Fruit fly (Drosophila melanogaster) whole organism, prepupa: ENCODE data around the gene Fmr1.
A peak's percentile ranks its signal among the peaks of the same experiment; 100 is the strongest.

Experiments used
- CG10631 ChIP-seq: fragments of 200-800 bp; sonication (Bioruptor generic); optimal IDR thresholded peaks from 2 replicates; lab custom pipeline; 2016; ENCODE audit warnings: missing biosample characterization, missing genetic modification characterization
- CG10669 ChIP-seq: fragments of 200-800 bp; sonication (Bioruptor generic); optimal IDR thresholded peaks from 3 replicates; lab custom pipeline; 2018; ENCODE audit warnings: missing biosample characterization, mild to moderate bottlenecking, missing genetic modification characterization, moderate library complexity
- CG11762 ChIP-seq: fragments of 200-800 bp; sonication (Bioruptor generic); optimal IDR thresholded peaks from 3 replicates; lab custom pipeline; 2016; ENCODE audit warnings: missing biosample characterization, missing genetic modification characterization; ENCODE audit not compliant: insufficient read depth
- CG15336 ChIP-seq: fragments of 200-800 bp; sonication (Bioruptor generic); IDR thresholded peaks from 2 replicates; pipeline ENCODE4 v1.3.6; 2022; ENCODE audit warnings: missing biosample characterization, missing genetic modification characterization
- CG1621 ChIP-seq: fragments of 200-800 bp; sonication (Bioruptor generic); optimal IDR thresholded peaks from 3 replicates; lab custom pipeline; 2018; ENCODE audit warnings: missing biosample characterization, mild to moderate bottlenecking, missing genetic modification characterization
- CG16779 ChIP-seq: fragments of 200-800 bp; sonication (Bioruptor generic); optimal IDR thresholded peaks from 3 replicates; lab custom pipeline; 2017; ENCODE audit warnings: missing biosample characterization, mild to moderate bottlenecking, missing genetic modification characterization
- CG3032 ChIP-seq: fragments of 200-800 bp; optimal IDR thresholded peaks from 2 replicates; lab custom pipeline; 2019; ENCODE audit warnings: missing biosample characterization, mild to moderate bottlenecking, missing genetic modification characterization, moderate library complexity
- CG31627 ChIP-seq: fragments of 200-800 bp; sonication (Bioruptor generic); optimal IDR thresholded peaks from 3 replicates; lab custom pipeline; 2016; ENCODE audit warnings: missing biosample characterization, missing genetic modification characterization
- CG32006 ChIP-seq: fragments of 200-800 bp; sonication (Bioruptor generic); optimal IDR thresholded peaks from 3 replicates; lab custom pipeline; 2017; ENCODE audit warnings: missing biosample characterization, mild to moderate bottlenecking, missing genetic modification characterization
- CG34406 ChIP-seq: fragments of 200-800 bp; sonication (Bioruptor generic); optimal IDR thresholded peaks from 3 replicates; lab custom pipeline; 2016; ENCODE audit warnings: missing biosample characterization, missing genetic modification characterization
- CG3919 ChIP-seq: fragments of 200-800 bp; sonication (Bioruptor generic); optimal IDR thresholded peaks from 3 replicates; lab custom pipeline; 2016; ENCODE audit warnings: missing biosample characterization, missing genetic modification characterization
- CG4318 ChIP-seq: fragments of 200-800 bp; sonication (Bioruptor generic); optimal IDR thresholded peaks from 3 replicates; lab custom pipeline; 2017; ENCODE audit warnings: missing biosample characterization, mild to moderate bottlenecking, missing genetic modification characterization
- CG6163 ChIP-seq: fragments of 200-800 bp; sonication (Bioruptor generic); IDR thresholded peaks from 3 replicates; pipeline ENCODE4 v1.3.6; 2022; ENCODE audit warnings: missing biosample characterization, missing genetic modification characterization
- CG6792 ChIP-seq: fragments of 200-800 bp; sonication (Bioruptor generic); optimal IDR thresholded peaks from 3 replicates; lab custom pipeline; 2016; ENCODE audit warnings: missing biosample characterization, missing genetic modification characterization
- CG6808 ChIP-seq: fragments of 200-800 bp; sonication (Bioruptor generic); optimal IDR thresholded peaks from 3 replicates; lab custom pipeline; 2017; ENCODE audit warnings: missing biosample characterization, missing genetic modification characterization, mild to moderate bottlenecking, moderate library complexity, missing genetic modification reagents
- CG6854 ChIP-seq: fragments of 200-800 bp; sonication (Bioruptor generic); optimal IDR thresholded peaks from 2 replicates; lab custom pipeline; 2017; ENCODE audit warnings: missing biosample characterization, mild to moderate bottlenecking, missing genetic modification characterization
- CG7368 ChIP-seq: fragments of 200-800 bp; sonication (Bioruptor generic); optimal IDR thresholded peaks from 3 replicates; lab custom pipeline; 2016; ENCODE audit warnings: missing biosample characterization, missing genetic modification characterization
- CG8119 ChIP-seq: fragments of 200-800 bp; sonication (Bioruptor generic); IDR thresholded peaks from 3 replicates; pipeline ENCODE4 v1.3.6; 2022; ENCODE audit warnings: missing biosample characterization, missing genetic modification characterization
- CG8319 ChIP-seq: fragments of 200-800 bp; sonication (Bioruptor generic); optimal IDR thresholded peaks from 3 replicates; lab custom pipeline; 2016; ENCODE audit warnings: missing biosample characterization, missing genetic modification characterization
- CG8632 ChIP-seq: fragments of 200-800 bp; sonication (Bioruptor generic); optimal IDR thresholded peaks from 3 replicates; lab custom pipeline; 2016; ENCODE audit warnings: missing biosample characterization, missing genetic modification characterization
- CG9139 ChIP-seq: fragments of 200-800 bp; sonication (Bioruptor generic); optimal IDR thresholded peaks from 3 replicates; lab custom pipeline; 2017; ENCODE audit warnings: missing biosample characterization, mild to moderate bottlenecking, missing genetic modification characterization
- Eip75B ChIP-seq: fragments of 200-800 bp; sonication (Bioruptor generic); optimal IDR thresholded peaks from 3 replicates; lab custom pipeline; 2016; ENCODE audit warnings: missing biosample characterization, missing genetic modification characterization
- Eip78C ChIP-seq: fragments of 200-800 bp; sonication (Bioruptor generic); peaks from one replicate; lab custom pipeline; 2016; ENCODE audit warnings: missing biosample characterization, missing genetic modification characterization
- Eip93F ChIP-seq: fragments of 200-800 bp; sonication (Bioruptor generic); optimal IDR thresholded peaks from 2 replicates; lab custom pipeline; 2016; ENCODE audit warnings: missing biosample characterization, mild to moderate bottlenecking, missing genetic modification characterization
- Ets21C ChIP-seq: fragments of 200-800 bp; sonication (Bioruptor generic); optimal IDR thresholded peaks from 3 replicates; lab custom pipeline; 2016; ENCODE audit warnings: missing biosample characterization, missing genetic modification characterization
- Ets96B ChIP-seq: fragments of 200-800 bp; optimal IDR thresholded peaks from 2 replicates; lab custom pipeline; 2019; ENCODE audit warnings: missing biosample characterization, mild to moderate bottlenecking, missing genetic modification characterization, moderate library complexity
- Hr38 ChIP-seq: sonication (Bioruptor generic); optimal IDR thresholded peaks from 2 replicates; lab custom pipeline; 2016; ENCODE audit warnings: missing biosample characterization, missing genetic modification characterization
- Lpt ChIP-seq: fragments of 200-800 bp; sonication (Bioruptor generic); optimal IDR thresholded peaks from 3 replicates; lab custom pipeline; 2016; ENCODE audit warnings: missing biosample characterization, missing genetic modification characterization
- Met ChIP-seq: fragments of 200-800 bp; sonication (Bioruptor generic); optimal IDR thresholded peaks from 3 replicates; lab custom pipeline; 2016; ENCODE audit warnings: missing biosample characterization, missing genetic modification characterization
- Sox102F ChIP-seq: fragments of 200-800 bp; sonication (Bioruptor generic); optimal IDR thresholded peaks from 2 replicates; lab custom pipeline; 2016; ENCODE audit warnings: missing biosample characterization, mild to moderate bottlenecking, missing genetic modification characterization
- Sox14 ChIP-seq: fragments of 200-800 bp; sonication (Bioruptor generic); optimal IDR thresholded peaks from 3 replicates; lab custom pipeline; 2016; ENCODE audit warnings: missing biosample characterization, missing genetic modification characterization
- Sox15 ChIP-seq: fragments of 200-800 bp; sonication (Bioruptor generic); optimal IDR thresholded peaks from 3 replicates; lab custom pipeline; 2016; ENCODE audit warnings: missing biosample characterization, missing genetic modification characterization
- achi ChIP-seq: fragments of 200-800 bp; sonication (Bioruptor generic); optimal IDR thresholded peaks from 3 replicates; lab custom pipeline; 2016; ENCODE audit warnings: missing biosample characterization, missing genetic modification characterization
- acj6 ChIP-seq: fragments of 200-800 bp; sonication (Bioruptor generic); optimal IDR thresholded peaks from 3 replicates; lab custom pipeline; 2016; ENCODE audit warnings: missing biosample characterization, missing genetic modification characterization
- cyc ChIP-seq: fragments of 200-800 bp; sonication (Bioruptor generic); optimal IDR thresholded peaks from 3 replicates; lab custom pipeline; 2016; ENCODE audit warnings: missing biosample characterization, missing genetic modification characterization
- dac ChIP-seq: fragments of 200-800 bp; sonication (Bioruptor generic); optimal IDR thresholded peaks from 2 replicates; lab custom pipeline; 2017; ENCODE audit warnings: missing biosample characterization, mild to moderate bottlenecking, missing genetic modification characterization
- dsx ChIP-seq: fragments of 200-800 bp; optimal IDR thresholded peaks from 3 replicates; lab custom pipeline; 2019; ENCODE audit warnings: missing biosample characterization, mild to moderate bottlenecking, missing genetic modification characterization, moderate library complexity; ENCODE audit not compliant: poor library complexity, severe bottlenecking
- esn ChIP-seq: fragments of 200-800 bp; sonication (Bioruptor generic); optimal IDR thresholded peaks from 2 replicates; lab custom pipeline; 2016; ENCODE audit warnings: missing biosample characterization, mild to moderate bottlenecking, missing genetic modification characterization, moderate library complexity
- fd59A ChIP-seq: fragments of 200-800 bp; sonication (Bioruptor generic); optimal IDR thresholded peaks from 2 replicates; lab custom pipeline; 2017; ENCODE audit warnings: missing biosample characterization, mild to moderate bottlenecking, missing genetic modification characterization, missing genetic modification reagents
- fd85E ChIP-seq: fragments of 200-800 bp; sonication (Bioruptor generic); optimal IDR thresholded peaks from 3 replicates; lab custom pipeline; 2016; ENCODE audit warnings: missing biosample characterization, missing genetic modification characterization
- fkh ChIP-seq: fragments of 200-800 bp; sonication (Bioruptor generic); optimal IDR thresholded peaks from 3 replicates; lab custom pipeline; 2017; ENCODE audit warnings: missing biosample characterization, mild to moderate bottlenecking, missing genetic modification characterization, moderate library complexity
- lz ChIP-seq: fragments of 200-800 bp; sonication (Bioruptor generic); optimal IDR thresholded peaks from 3 replicates; lab custom pipeline; 2016; ENCODE audit warnings: missing biosample characterization, missing genetic modification characterization
- net ChIP-seq: fragments of 200-800 bp; sonication (Bioruptor generic); optimal IDR thresholded peaks from 3 replicates; lab custom pipeline; 2016; ENCODE audit warnings: missing biosample characterization, missing genetic modification characterization
- pdm3 ChIP-seq: fragments of 200-800 bp; sonication (Bioruptor generic); optimal IDR thresholded peaks from 3 replicates; lab custom pipeline; 2016; ENCODE audit warnings: missing biosample characterization, missing genetic modification characterization
- salr ChIP-seq, 2 experiments: fragments of 200-800 bp; sonication (Bioruptor generic); optimal IDR thresholded peaks; 3 replicates each; lab custom pipeline; 2016 to 2018; ENCODE audit warnings: missing biosample characterization in 2 of 2, missing genetic modification characterization in 2 of 2, mild to moderate bottlenecking in 1 of 2
- spab ChIP-seq: fragments of 200-800 bp; sonication (Bioruptor generic); optimal IDR thresholded peaks from 2 replicates; lab custom pipeline; 2017; ENCODE audit warnings: missing biosample characterization, mild to moderate bottlenecking, missing genetic modification characterization, missing genetic modification reagents

The Fmr1 gene

DNA sequence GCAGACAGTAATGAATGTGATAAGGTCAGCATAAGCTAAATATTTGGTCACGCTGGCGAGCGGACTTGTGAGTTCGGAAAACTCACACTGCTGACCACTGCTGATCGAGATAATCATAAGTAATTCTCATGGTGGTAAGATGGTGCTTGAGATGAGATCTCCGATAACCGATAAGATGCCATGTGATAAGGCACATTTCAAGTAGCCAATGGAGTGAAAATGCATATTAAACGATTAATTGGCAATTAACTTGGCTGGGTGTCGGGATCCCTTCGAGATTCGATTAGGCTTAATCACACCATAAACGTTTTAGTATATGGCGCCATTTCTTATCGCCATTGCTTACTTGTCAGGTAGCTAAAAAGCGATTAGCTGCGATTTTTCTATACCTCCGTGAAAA, 3.8 kb upstream of the Fmr1 start:
- TF ChIP-seq CG8119 (GFP tag; lab: Robert Waterston, UW): no peak
- no peak for TF ChIP-seq Eip75B (GFP tag; lab: Kevin White, UChicago)
- no peak for TF ChIP-seq CG31627 (GFP tag; lab: Kevin White, UChicago)
- TF ChIP-seq CG6854 (GFP tag; lab: Kevin White, UChicago): no peak
- no peak for TF ChIP-seq CG15336 (GFP tag; lab: Robert Waterston, UW)
- TF ChIP-seq CG3919 (GFP tag; lab: Kevin White, UChicago): no peak
- TF ChIP-seq pdm3: no peak
- TF ChIP-seq salr (GFP tag; optimal IDR thresholded peaks at IDR 0.05; lab: Kevin White, UChicago): no peak
- no peak for TF ChIP-seq acj6 (GFP tag; lab: Kevin White, UChicago)
- no peak for TF ChIP-seq CG16779 (tag; lab: Kevin White, UChicago)
- no peak for TF ChIP-seq Eip93F (GFP tag; lab: Kevin White, UChicago)
- TF ChIP-seq lz: no peak
- TF ChIP-seq CG6792 (GFP tag; lab: Kevin White, UChicago): no peak
- no peak for TF ChIP-seq fd85E (GFP tag; lab: Kevin White, UChicago)

DNA sequence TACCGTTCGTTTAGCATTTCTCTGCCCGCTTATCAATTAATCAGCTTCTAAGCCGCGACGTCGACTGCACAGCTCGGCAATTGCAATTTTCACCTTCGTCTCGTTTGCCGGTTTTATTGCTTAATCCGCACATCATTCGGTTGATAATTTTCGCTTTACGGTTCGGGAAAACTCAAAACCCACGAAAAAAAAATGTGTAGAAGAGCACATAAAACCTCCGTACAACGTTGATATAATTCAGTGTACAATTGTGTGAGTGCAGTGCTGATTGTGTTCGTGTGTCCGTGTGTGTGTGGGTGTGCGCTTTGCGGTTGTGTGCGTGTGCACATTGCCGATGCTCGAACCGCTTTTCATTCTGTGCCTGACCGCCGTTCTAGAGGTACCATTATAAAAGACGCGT, 2.3 kb upstream of the Fmr1 start, which contains the start of gene CAH7:
Gene CAH7 (plus strand): TSS at position 43 of the 400 bp plus-strand sequence.
- TF ChIP-seq spab (GFP tag; lab: Kevin White, UChicago) (no peak), CG15336 (GFP tag; lab: Robert Waterston, UW) (0 out of 2 replicates have a peak, but pooled peaks have one; percentile 2), Eip93F (GFP tag; lab: Kevin White, UChicago) (no peak)

DNA sequence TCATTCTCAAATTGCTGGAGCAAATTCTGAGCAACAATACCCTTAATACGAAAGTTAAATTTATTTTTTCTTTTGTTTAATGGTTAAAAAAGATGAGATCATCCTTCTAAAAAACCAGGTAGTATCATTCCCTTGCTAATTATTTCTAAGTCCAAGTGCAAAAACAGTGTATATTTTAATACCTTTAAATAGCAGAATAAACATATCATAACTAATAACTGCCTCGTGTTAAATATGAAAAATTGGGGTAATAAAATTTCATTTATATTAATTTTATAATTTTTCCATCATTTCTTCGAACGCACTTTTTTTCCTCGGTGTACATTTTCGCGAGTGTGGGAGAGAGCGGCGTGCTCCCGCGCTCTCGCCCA, 1.9 kb upstream of the Fmr1 start:
- TF ChIP-seq fd59A (GFP tag; lab: Kevin White, UChicago) (no peak), CG3032 (tag; lab: Kevin White, UChicago) (peak; percentile 7), fkh (no peak), Hr38 (GFP tag; lab: Kevin White, UChicago) (no peak), CG8632 (peak; percentile 41), CG34406 (GFP tag; lab: Kevin White, UChicago) (peak; percentile 38), achi (GFP tag; lab: Kevin White, UChicago) (no peak), CG3919 (GFP tag; lab: Kevin White, UChicago) (peak; percentile 26), CG31627 (GFP tag; lab: Kevin White, UChicago) (peak; percentile 5), Ets96B (tag; lab: Kevin White, UChicago) (no peak), Sox102F (peak; percentile 17), dsx (GFP tag; lab: Kevin White, UChicago) (no peak), CG10631 (GFP tag; lab: Kevin White, UChicago) (peak; percentile 39), esn (peak; percentile 61), CG6808 (GFP tag; lab: Kevin White, UChicago) (no peak), Sox14 (no peak), CG6792 (GFP tag; lab: Kevin White, UChicago) (peak; percentile 38), Lpt (GFP tag; lab: Kevin White, UChicago) (no peak), acj6 (GFP tag; lab: Kevin White, UChicago) (peak; percentile 27), CG32006 (GFP tag; lab: Kevin White, UChicago) (peak; percentile 75), dac (GFP tag; lab: Kevin White, UChicago) (no peak), Ets21C (GFP tag; lab: Kevin White, UChicago) (no peak), Eip78C (GFP tag; lab: Kevin White, UChicago) (peak; percentile 70), CG4318 (GFP tag; lab: Kevin White, UChicago) (peak; percentile 15), cyc (peak; percentile 22), salr (GFP tag; optimal IDR thresholded peaks at IDR 0.05; lab: Kevin White, UChicago) (peak in 1 of 2 experiments; percentile 40), Sox15 (GFP tag; lab: Kevin White, UChicago) (peak; percentile 20), net (GFP tag; lab: Kevin White, UChicago) (peak; percentile 3), CG1621 (no peak), CG7368 (no peak), CG11762 (GFP tag; lab: Kevin White, UChicago) (no peak), CG6854 (GFP tag; lab: Kevin White, UChicago) (no peak), lz (no peak), CG8319 (GFP tag; lab: Kevin White, UChicago) (no peak), Eip75B (GFP tag; lab: Kevin White, UChicago) (no peak), CG6163 (GFP tag; lab: Robert Waterston, UW) (peak; percentile 34; the same call in 1 of the 3 replicates), pdm3 (peak; percentile 2), CG9139 (GFP tag; lab: Kevin White, UChicago) (no peak), Met (GFP tag; lab: Kevin White, UChicago) (peak; percentile 49), CG10669 (GFP tag; lab: Kevin White, UChicago) (peak; percentile 14)
